Worm (Caenorhabditis elegans) whole organism, young adult: ENCODE results near the gene asp-1.

Source experiments
- B0019.2 ChIP-seq: fragments of 200-800 bp; sonication (Bioruptor generic); conservative IDR thresholded peaks from 2 replicates; pipeline ENCODE4 v1.3.6; 2022; ENCODE audit warnings: missing genetic modification reagents, missing genetic modification characterization, missing compliant biosample characterization
- C17E4.6 ChIP-seq: fragments of 200-800 bp; sonication (Bioruptor generic); IDR thresholded peaks from 2 replicates; pipeline ENCODE4 v1.3.6; 2022; ENCODE audit warnings: missing genetic modification reagents, missing genetic modification characterization, missing compliant biosample characterization
- D2030.7 ChIP-seq: fragments of 200-800 bp; sonication (Bioruptor generic); IDR thresholded peaks from 2 replicates; pipeline ENCODE4 v1.3.6; 2022; ENCODE audit warnings: missing genetic modification reagents, missing genetic modification characterization, missing compliant biosample characterization
- F23B12.7 ChIP-seq: sonication (generic microtip); optimal IDR thresholded peaks from 2 replicates; lab custom pipeline; 2017; ENCODE audit warnings: missing genetic modification characterization, mild to moderate bottlenecking, missing compliant biosample characterization, antibody characterized with exemption, moderate library complexity; ENCODE audit not compliant: insufficient read depth
- F37B4.10 ChIP-seq: fragments of 200-800 bp; sonication (Bioruptor generic); IDR thresholded peaks from 2 replicates; pipeline ENCODE4 v1.3.6; 2022; ENCODE audit warnings: missing genetic modification characterization, missing compliant biosample characterization
- F57A8.1 ChIP-seq: fragments of 200-800 bp; sonication (Bioruptor generic); optimal IDR thresholded peaks from 2 replicates; lab custom pipeline; 2018; ENCODE audit warnings: mild to moderate bottlenecking, missing genetic modification characterization, moderate library complexity, missing compliant biosample characterization
- K12H6.12 ChIP-seq: fragments of 200-800 bp; sonication (Bioruptor generic); optimal IDR thresholded peaks from 2 replicates; lab custom pipeline; 2018; ENCODE audit warnings: mild to moderate bottlenecking, missing genetic modification characterization, missing compliant biosample characterization
- T07F8.4 ChIP-seq: sonication (generic microtip); optimal IDR thresholded peaks from 2 replicates; lab custom pipeline; 2016; ENCODE audit warnings: mild to moderate bottlenecking, missing genetic modification characterization, moderate library complexity, missing compliant biosample characterization
- ama-1 ChIP-seq, 3 experiments: fragments of 150-350 bp in 1 of 3; sonication (generic microtip) in 2 of 3; optimal IDR thresholded peaks; 2 replicates each; lab custom pipeline; 2014 to 2018; ENCODE audit warnings: missing biosample characterization in 2 of 3, missing genetic modification characterization in 2 of 3, missing genetic modification reagents in 2 of 3
- aptf-2 ChIP-seq: fragments of 200-800 bp; sonication (Bioruptor generic); conservative IDR thresholded peaks from 2 replicates; pipeline ENCODE4 v1.3.6; 2022; ENCODE audit warnings: missing genetic modification reagents, missing genetic modification characterization, missing compliant biosample characterization
- athp-1 ChIP-seq: sonication (generic microtip); optimal IDR thresholded peaks from 2 replicates; lab custom pipeline; 2017; ENCODE audit warnings: mild to moderate bottlenecking, missing genetic modification characterization, missing compliant biosample characterization
- attf-5 ChIP-seq: fragments of 200-800 bp; sonication (Bioruptor generic); optimal IDR thresholded peaks from 2 replicates; lab custom pipeline; 2018; ENCODE audit warnings: mild to moderate bottlenecking, missing genetic modification characterization, missing compliant biosample characterization
- attf-6 ChIP-seq: fragments of 200-800 bp; sonication (Bioruptor generic); IDR thresholded peaks from 2 replicates; pipeline ENCODE4 v1.3.6; 2022; ENCODE audit warnings: missing genetic modification reagents, missing genetic modification characterization, missing compliant biosample characterization
- bed-1 ChIP-seq: fragments of 200-800 bp; sonication (Bioruptor generic); IDR thresholded peaks from 2 replicates; pipeline ENCODE4 v1.3.6; 2022; ENCODE audit warnings: missing genetic modification reagents, missing genetic modification characterization, missing compliant biosample characterization
- bed-2 ChIP-seq: fragments of 200-800 bp; sonication (Bioruptor generic); IDR thresholded peaks from 2 replicates; pipeline ENCODE4 v1.3.6; 2022; ENCODE audit warnings: missing genetic modification reagents, missing genetic modification characterization, missing compliant biosample characterization
- ccch-3 ChIP-seq: fragments of 200-800 bp; sonication (Bioruptor generic); optimal IDR thresholded peaks from 2 replicates; lab custom pipeline; 2018; ENCODE audit warnings: mild to moderate bottlenecking, missing genetic modification characterization, missing compliant biosample characterization
- ceh-27 ChIP-seq: fragments of 200-800 bp; sonication (Bioruptor generic); optimal IDR thresholded peaks from 2 replicates; lab custom pipeline; 2018; ENCODE audit warnings: mild to moderate bottlenecking, missing genetic modification characterization, moderate library complexity, missing compliant biosample characterization
- ceh-40 ChIP-seq: fragments of 200-800 bp; sonication (Bioruptor generic); IDR thresholded peaks from 2 replicates; pipeline ENCODE4 v1.3.6; 2022; ENCODE audit warnings: missing genetic modification characterization, missing compliant biosample characterization
- ceh-91 ChIP-seq: fragments of 200-800 bp; sonication (Bioruptor generic); IDR thresholded peaks from 2 replicates; pipeline ENCODE4 v1.3.6; 2022; ENCODE audit warnings: missing genetic modification reagents, missing genetic modification characterization, missing compliant biosample characterization
- dox-1 ChIP-seq: fragments of 200-800 bp; sonication (Bioruptor generic); IDR thresholded peaks from 2 replicates; pipeline ENCODE4 v1.3.6; 2022; ENCODE audit warnings: missing genetic modification reagents, missing genetic modification characterization, missing compliant biosample characterization
- egrh-3 ChIP-seq: fragments of 200-800 bp; sonication (Bioruptor generic); IDR thresholded peaks from 2 replicates; pipeline ENCODE4 v1.3.6; 2022; ENCODE audit warnings: missing genetic modification reagents, missing genetic modification characterization, missing compliant biosample characterization
- hlh-26 ChIP-seq: fragments of 200-800 bp; sonication (Bioruptor generic); conservative IDR thresholded peaks from 2 replicates; pipeline ENCODE4 v1.3.6; 2022; ENCODE audit warnings: missing genetic modification reagents, missing genetic modification characterization, missing compliant biosample characterization
- hmg-1.2 ChIP-seq: fragments of 200-800 bp; sonication (Bioruptor generic); IDR thresholded peaks from 2 replicates; pipeline ENCODE4 v1.3.6; 2022; ENCODE audit warnings: missing genetic modification reagents, missing genetic modification characterization, missing compliant biosample characterization
- hmg-20 ChIP-seq: fragments of 200-800 bp; sonication (Bioruptor generic); IDR thresholded peaks from 2 replicates; pipeline ENCODE4 v1.3.6; 2022; ENCODE audit warnings: missing genetic modification reagents, missing genetic modification characterization, missing compliant biosample characterization
- hrde-1 ChIP-seq: sonication (generic microtip); optimal IDR thresholded peaks from 2 replicates; lab custom pipeline; 2016; ENCODE audit warnings: missing genetic modification characterization, mild to moderate bottlenecking, missing compliant biosample characterization, moderate library complexity, missing genotype, missing genetic modification reagents, borderline replicate concordance
- hsf-1 ChIP-seq: fragments of 200-800 bp; sonication (Bioruptor generic); IDR thresholded peaks from 2 replicates; pipeline ENCODE4 v1.3.6; 2022; ENCODE audit warnings: missing genetic modification reagents, missing genetic modification characterization, missing compliant biosample characterization
- lin-54 ChIP-seq: fragments of 200-800 bp; sonication (Bioruptor generic); optimal IDR thresholded peaks from 2 replicates; lab custom pipeline; 2018; ENCODE audit warnings: mild to moderate bottlenecking, missing genetic modification characterization, missing compliant biosample characterization
- lsy-27 ChIP-seq: sonication (generic microtip); optimal IDR thresholded peaks from 2 replicates; lab custom pipeline; 2017; ENCODE audit warnings: missing genetic modification characterization, mild to moderate bottlenecking, missing compliant biosample characterization, antibody characterized with exemption, missing genotype, borderline replicate concordance; ENCODE audit not compliant: insufficient read depth
- madf-6 ChIP-seq: fragments of 200-800 bp; sonication (Bioruptor generic); IDR thresholded peaks from 2 replicates; pipeline ENCODE4 v1.3.6; 2022; ENCODE audit warnings: missing genetic modification reagents, missing genetic modification characterization, missing compliant biosample characterization
- madf-8 ChIP-seq: fragments of 200-800 bp; sonication (Bioruptor generic); conservative IDR thresholded peaks from 2 replicates; pipeline ENCODE4 v1.3.6; 2022; ENCODE audit warnings: missing genetic modification reagents, missing genetic modification characterization, missing compliant biosample characterization
- mes-4 ChIP-seq: sonication (generic microtip); optimal IDR thresholded peaks from 2 replicates; lab custom pipeline; 2016; ENCODE audit warnings: missing genotype, missing genetic modification characterization, missing compliant biosample characterization
- nhr-27 ChIP-seq: fragments of 200-800 bp; sonication (Bioruptor generic); optimal IDR thresholded peaks from 2 replicates; lab custom pipeline; 2018; ENCODE audit warnings: mild to moderate bottlenecking, missing genetic modification characterization, moderate library complexity, missing compliant biosample characterization
- nhr-80 ChIP-seq: sonication (generic microtip); optimal IDR thresholded peaks from 2 replicates; lab custom pipeline; 2016; ENCODE audit warnings: missing genetic modification characterization, missing compliant biosample characterization
- pbrm-1 ChIP-seq: fragments of 200-800 bp; sonication (Bioruptor generic); IDR thresholded peaks from 2 replicates; pipeline ENCODE4 v1.3.6; 2022; ENCODE audit warnings: missing genetic modification reagents, missing genetic modification characterization, missing compliant biosample characterization
- rcor-1 ChIP-seq: fragments of 200-800 bp; sonication (Bioruptor generic); IDR thresholded peaks from 2 replicates; pipeline ENCODE4 v1.3.6; 2022; ENCODE audit warnings: missing genetic modification reagents, missing genetic modification characterization, missing compliant biosample characterization
- rec-8 ChIP-seq, 2 experiments: sonication (generic microtip); optimal IDR thresholded peaks; 2 replicates each; lab custom pipeline; 2016; ENCODE audit warnings: mild to moderate bottlenecking in 2 of 2, missing genetic modification characterization in 2 of 2, missing genetic modification reagents in 2 of 2, missing genotype in 2 of 2, missing biosample characterization in 1 of 2, missing compliant biosample characterization in 1 of 2, moderate library complexity in 1 of 2
- sea-2 ChIP-seq: fragments of 200-800 bp; sonication (Bioruptor generic); IDR thresholded peaks from 2 replicates; pipeline ENCODE4 v1.3.6; 2022; ENCODE audit warnings: missing genetic modification characterization, missing compliant biosample characterization
- snpc-3.4 ChIP-seq: sonication (generic microtip); optimal IDR thresholded peaks from 2 replicates; lab custom pipeline; 2017; ENCODE audit warnings: missing genetic modification characterization, mild to moderate bottlenecking, missing compliant biosample characterization, antibody characterized with exemption, moderate library complexity, missing genotype, missing genetic modification reagents
- snpc-4 ChIP-seq, 5 experiments: fragments of 150-350 bp in 1 of 5; sonication (generic microtip) in 4 of 5; optimal IDR thresholded peaks; 2 replicates each; lab custom pipeline; 2014 to 2018; ENCODE audit warnings: missing genetic modification characterization in 5 of 5, missing biosample characterization in 3 of 5, antibody characterized with exemption in 2 of 5, mild to moderate bottlenecking in 2 of 5, missing compliant biosample characterization in 2 of 5, missing genotype in 2 of 5, moderate library complexity in 2 of 5, missing genetic modification reagents in 1 of 5
- sptf-2 ChIP-seq: fragments of 200-800 bp; sonication (Bioruptor generic); optimal IDR thresholded peaks from 2 replicates; lab custom pipeline; 2018; ENCODE audit warnings: mild to moderate bottlenecking, missing genetic modification characterization, missing compliant biosample characterization
- tbp1 ChIP-seq: fragments of 200-800 bp; sonication (Bioruptor generic); optimal IDR thresholded peaks from 2 replicates; lab custom pipeline; 2018; ENCODE audit warnings: mild to moderate bottlenecking, missing genetic modification characterization, missing compliant biosample characterization
- unc-62 ChIP-seq: fragments of 150-350 bp; optimal IDR thresholded peaks from 2 replicates; lab custom pipeline; 2014; ENCODE audit warnings: missing biosample characterization, missing genetic modification reagents, missing genetic modification characterization
- ztf-22 ChIP-seq: fragments of 200-800 bp; sonication (Bioruptor generic); optimal IDR thresholded peaks from 2 replicates; lab custom pipeline; 2018; ENCODE audit warnings: mild to moderate bottlenecking, missing genetic modification characterization, moderate library complexity, missing compliant biosample characterization
- ztf-25 ChIP-seq: fragments of 200-800 bp; sonication (Bioruptor generic); IDR thresholded peaks from 2 replicates; pipeline ENCODE4 v1.3.6; 2022; ENCODE audit warnings: missing genetic modification reagents, missing genetic modification characterization, missing compliant biosample characterization
- ztf-26 ChIP-seq: sonication (generic microtip); optimal IDR thresholded peaks from 2 replicates; lab custom pipeline; 2017; ENCODE audit warnings: missing genetic modification characterization, missing compliant biosample characterization
- ztf-28 ChIP-seq: fragments of 200-800 bp; sonication (Bioruptor generic); IDR thresholded peaks from 2 replicates; pipeline ENCODE4 v1.3.6; 2022; ENCODE audit warnings: missing genetic modification reagents, missing genetic modification characterization, missing compliant biosample characterization

Gene asp-1

DNA sequence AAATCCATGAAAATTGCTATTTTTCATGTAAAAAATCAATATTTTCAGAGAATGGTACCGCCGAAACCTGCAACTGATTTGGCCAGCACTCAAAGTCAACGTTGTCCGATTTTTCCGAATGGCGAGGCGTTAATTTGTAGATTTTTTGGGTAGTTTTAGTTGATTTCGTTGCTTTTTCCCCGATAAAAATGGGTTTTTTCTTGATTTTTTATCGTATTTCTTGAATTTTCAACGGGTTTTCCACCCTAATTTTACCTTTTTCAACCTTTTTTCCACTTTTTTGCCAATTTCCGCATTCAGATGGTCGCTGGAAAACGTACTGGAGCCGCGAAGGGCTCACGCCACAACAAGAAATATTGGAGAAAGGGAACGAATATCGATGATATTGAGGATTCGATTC lies 48.9 kb downstream of the asp-1 start, which contains the start of gene Y39B6A.33:
Gene Y39B6A.33 (plus strand): TSS at position 301 of the 400 bp plus-strand sequence.
- TF ChIP-seq ztf-28 (GFP tag; lab: Robert Waterston, UW) (no peak), hmg-1.2 (GFP tag; lab: Robert Waterston, UW) (no peak), T07F8.4 (tag; lab: Kevin White, UChicago) (no peak), dox-1 (GFP tag; lab: Robert Waterston, UW) (no peak), hmg-20 (no peak), lin-54 (GFP tag; lab: Kevin White, UChicago) (no peak), F23B12.7 (no peak), F37B4.10 (no peak), F57A8.1 (GFP tag; lab: Kevin White, UChicago) (no peak), mes-4 (tag; lab: Kevin White, UChicago) (no peak), lsy-27 (tag; lab: Kevin White, UChicago) (no peak), ztf-26 (tag; lab: Kevin White, UChicago) (no peak), ama-1 (optimal IDR thresholded peaks at IDR 0.05; lab: Kevin White, UChicago) (no peak), ama-1 (GFP tag; optimal IDR thresholded peaks at IDR 0.05; lab: Kevin White, UChicago) (no peak), aptf-2 (GFP tag; lab: Robert Waterston, UW) (no peak), hrde-1 (no peak), snpc-4 (GFP tag; optimal IDR thresholded peaks at IDR 0.05; lab: Kevin White, UChicago) (no peak), snpc-4 (tag; optimal IDR thresholded peaks at IDR 0.05; lab: Kevin White, UChicago) (no peak), K12H6.12 (no peak), C17E4.6 (GFP tag; lab: Robert Waterston, UW) (no peak), bed-2 (GFP tag; lab: Robert Waterston, UW) (no peak), unc-62 (GFP tag; lab: Kevin White, UChicago) (no peak)

DNA sequence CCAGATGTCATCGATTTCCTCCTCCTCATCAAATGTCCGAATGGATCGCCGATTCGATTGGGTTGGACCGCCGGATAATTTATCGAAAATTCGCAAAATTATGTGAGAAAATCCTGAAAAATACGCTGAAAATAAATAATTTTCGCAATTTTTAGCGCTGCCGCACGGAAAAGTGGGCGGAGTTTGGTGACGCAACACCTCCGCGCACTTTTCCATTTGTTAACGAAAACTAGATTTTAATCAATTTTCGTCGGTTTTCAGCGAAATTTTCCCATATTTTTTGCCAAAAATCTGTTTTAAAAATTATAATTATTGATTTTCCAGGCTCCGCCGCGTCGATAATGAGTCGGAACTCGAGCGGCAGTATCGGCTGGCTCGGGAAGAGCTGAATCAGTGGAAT lies 49.5 kb downstream of the asp-1 start, which contains the start of gene Y39B6A.34:
Gene Y39B6A.34 (plus strand): TSS at position 3 of the 400 bp plus-strand sequence.
- TF ChIP-seq ceh-27 (no peak), egrh-3 (GFP tag; lab: Robert Waterston, UW) (no peak), rcor-1 (GFP tag; lab: Robert Waterston, UW) (no peak), madf-8 (GFP tag; lab: Robert Waterston, UW) (no peak), attf-6 (GFP tag; lab: Robert Waterston, UW) (no peak), hlh-26 (GFP tag; lab: Robert Waterston, UW) (no peak), dox-1 (GFP tag; lab: Robert Waterston, UW) (peak; percentile 56), attf-5 (GFP tag; lab: Kevin White, UChicago) (no peak), athp-1 (tag; lab: Kevin White, UChicago) (no peak), rec-8 (tag; optimal IDR thresholded peaks at IDR 0.05; lab: Kevin White, UChicago) (peak in 1 of 2 experiments; percentile 13), D2030.7 (GFP tag; lab: Robert Waterston, UW) (0 out of 2 replicates have a peak, but pooled peaks have one; percentile 15), madf-6 (GFP tag; lab: Robert Waterston, UW) (no peak), ccch-3 (no peak), F37B4.10 (no peak), hsf-1 (GFP tag; lab: Robert Waterston, UW) (no peak), tbp1 (GFP tag; lab: Kevin White, UChicago) (no peak), bed-1 (GFP tag; lab: Robert Waterston, UW) (no peak), snpc-3.4 (tag; lab: Kevin White, UChicago) (no peak), nhr-80 (tag; lab: Kevin White, UChicago) (no peak), ztf-25 (GFP tag; lab: Robert Waterston, UW) (no peak), ceh-91 (GFP tag; lab: Robert Waterston, UW) (0 out of 2 replicates have a peak, but pooled peaks have one; percentile 17), ceh-40 (no peak), lsy-27 (tag; lab: Kevin White, UChicago) (no peak), unc-62 (GFP tag; lab: Kevin White, UChicago) (no peak), B0019.2 (GFP tag; lab: Robert Waterston, UW) (no peak), ama-1 (optimal IDR thresholded peaks at IDR 0.05; lab: Kevin White, UChicago) (no peak), ama-1 (GFP tag; optimal IDR thresholded peaks at IDR 0.05; lab: Kevin White, UChicago) (no peak), sptf-2 (GFP tag; lab: Kevin White, UChicago) (no peak), ztf-22 (GFP tag; lab: Kevin White, UChicago) (no peak), nhr-27 (tag; lab: Kevin White, UChicago) (no peak), sea-2 (GFP tag; lab: Robert Waterston, UW) (no peak), pbrm-1 (0 out of 2 replicates have a peak, but pooled peaks have one; percentile 25)
